Fruit fly (Drosophila melanogaster) whole organism, embryonic: ENCODE results near the gene Gr39a.

Experiments
- B-H2 ChIP-seq: fragments of 200-800 bp; sonication (Bioruptor generic); optimal IDR thresholded peaks from 2 replicates; lab custom pipeline; 2018; ENCODE audit warnings: missing biosample characterization, mild to moderate bottlenecking, missing genetic modification characterization
- CG1024 ChIP-seq: fragments of 200-800 bp; sonication (Bioruptor generic); IDR thresholded peaks from 2 replicates; pipeline ENCODE4 v1.3.6; 2022; ENCODE audit warnings: missing biosample characterization, missing genetic modification characterization
- CG11398 ChIP-seq: fragments of 200-800 bp; sonication (Bioruptor generic); optimal IDR thresholded peaks from 2 replicates; lab custom pipeline; 2016; ENCODE audit warnings: missing biosample characterization, missing genetic modification characterization
- CG11504 ChIP-seq: fragments of 200-800 bp; sonication (Bioruptor generic); optimal IDR thresholded peaks from 3 replicates; lab custom pipeline; 2019; ENCODE audit warnings: missing biosample characterization, mild to moderate bottlenecking, missing genetic modification characterization, moderate library complexity
- CG11560 ChIP-seq: fragments of 200-800 bp; sonication (Bioruptor generic); IDR thresholded peaks from 3 replicates; pipeline ENCODE4 v1.3.6; 2022; ENCODE audit warnings: missing biosample characterization, missing genetic modification characterization
- CG12219 ChIP-seq: fragments of 200-800 bp; sonication (Bioruptor generic); optimal IDR thresholded peaks from 3 replicates; lab custom pipeline; 2018; ENCODE audit warnings: missing biosample characterization, mild to moderate bottlenecking, missing genetic modification characterization
- CG12659 ChIP-seq: fragments of 200-800 bp; sonication (Bioruptor generic); optimal IDR thresholded peaks from 3 replicates; lab custom pipeline; 2017; ENCODE audit warnings: mild to moderate bottlenecking, missing biosample characterization, missing genetic modification reagents, missing genetic modification characterization
- CG15011 ChIP-seq: fragments of 200-800 bp; sonication (Bioruptor generic); optimal IDR thresholded peaks from 3 replicates; lab custom pipeline; 2018; ENCODE audit warnings: missing biosample characterization, mild to moderate bottlenecking, missing genetic modification characterization
- CG17612 ChIP-seq: fragments of 200-800 bp; sonication (Bioruptor generic); IDR thresholded peaks from 2 replicates; pipeline ENCODE4 v1.3.6; 2022; ENCODE audit warnings: missing biosample characterization, missing genetic modification characterization
- CG2875 ChIP-seq: fragments of 200-800 bp; sonication (Bioruptor generic); optimal IDR thresholded peaks from 2 replicates; lab custom pipeline; 2017; ENCODE audit warnings: missing biosample characterization, mild to moderate bottlenecking, missing genetic modification characterization, missing genetic modification reagents
- CG3407 ChIP-seq: fragments of 200-800 bp; sonication (Bioruptor generic); optimal IDR thresholded peaks from 2 replicates; lab custom pipeline; 2018; ENCODE audit warnings: missing biosample characterization, mild to moderate bottlenecking, missing genetic modification characterization
- CG4360 ChIP-seq: fragments of 200-800 bp; sonication (Bioruptor generic); IDR thresholded peaks from 2 replicates; pipeline ENCODE4 v1.3.6; 2022; ENCODE audit warnings: missing biosample characterization, missing genetic modification characterization
- CG4424 ChIP-seq: fragments of 200-800 bp; sonication (Bioruptor generic); optimal IDR thresholded peaks from 3 replicates; lab custom pipeline; 2016; ENCODE audit warnings: missing biosample characterization, missing genetic modification characterization
- CG7556 ChIP-seq: fragments of 200-800 bp; sonication (Bioruptor generic); optimal IDR thresholded peaks from 2 replicates; lab custom pipeline; 2017; ENCODE audit warnings: missing biosample characterization, mild to moderate bottlenecking, missing genetic modification characterization
- CG7786 ChIP-seq: fragments of 200-800 bp; sonication (Bioruptor generic); optimal IDR thresholded peaks from 2 replicates; lab custom pipeline; 2016; ENCODE audit warnings: missing biosample characterization, missing genetic modification characterization
- CG8290 ChIP-seq, 3 experiments: fragments of 200-800 bp; sonication (Bioruptor generic); optimal IDR thresholded peaks; 2 replicates each; lab custom pipeline; 2016 to 2019; ENCODE audit warnings: missing biosample characterization in 3 of 3, missing genetic modification characterization in 3 of 3, mild to moderate bottlenecking in 2 of 3, moderate library complexity in 1 of 3
- CG8944 ChIP-seq: fragments of 200-800 bp; sonication (Bioruptor generic); optimal IDR thresholded peaks from 3 replicates; lab custom pipeline; 2016; ENCODE audit warnings: missing biosample characterization, missing genetic modification characterization
- D ChIP-seq, 2 experiments: fragments of 200-800 bp in 1 of 2; fragments of >200 bp in 1 of 2; sonication (Bioruptor generic) in 1 of 2; optimal IDR thresholded peaks; 2 replicates in 1 of 2; 3 replicates in 1 of 2; lab custom pipeline; 2017; ENCODE audit warnings: mild to moderate bottlenecking in 1 of 2, missing biosample characterization in 1 of 2, missing genetic modification characterization in 1 of 2, missing genetic modification reagents in 1 of 2
- Dref ChIP-seq: fragments of 200-800 bp; sonication (Bioruptor generic); IDR thresholded peaks from 2 replicates; pipeline ENCODE4 v1.3.6; 2022; ENCODE audit warnings: missing biosample characterization, missing genetic modification characterization
- HLHmδ ChIP-seq: fragments of 200-800 bp; sonication (Bioruptor generic); optimal IDR thresholded peaks from 2 replicates; lab custom pipeline; 2018; ENCODE audit warnings: missing biosample characterization, mild to moderate bottlenecking, missing genetic modification characterization, moderate library complexity
- HmgZ ChIP-seq: fragments of 200-800 bp; sonication (Bioruptor generic); optimal IDR thresholded peaks from 2 replicates; lab custom pipeline; 2018; ENCODE audit warnings: missing biosample characterization, mild to moderate bottlenecking, missing genetic modification characterization
- Hr39 ChIP-seq: fragments of >200 bp; optimal IDR thresholded peaks from 2 replicates; lab custom pipeline; 2017
- Meics ChIP-seq: fragments of 200-800 bp; sonication (Bioruptor generic); optimal IDR thresholded peaks from 2 replicates; lab custom pipeline; 2017; ENCODE audit warnings: missing biosample characterization, mild to moderate bottlenecking, missing genetic modification characterization
- Nf-YA ChIP-seq: fragments of 200-800 bp; sonication (Bioruptor generic); IDR thresholded peaks from 2 replicates; pipeline ENCODE4 v1.3.6; 2022; ENCODE audit warnings: missing biosample characterization, missing genetic modification characterization
- Oaz ChIP-seq: fragments of 200-800 bp; sonication (Bioruptor generic); IDR thresholded peaks from 2 replicates; pipeline ENCODE4 v1.3.6; 2022; ENCODE audit warnings: missing biosample characterization, missing genetic modification characterization
- Stat92E ChIP-seq, 3 experiments: fragments of >200 bp in 2 of 3; fragments of 200-800 bp in 1 of 3; sonication (Bioruptor generic) in 1 of 3; optimal IDR thresholded peaks; 2 replicates each; lab custom pipeline; 2017 to 2019; ENCODE audit warnings: missing biosample characterization in 3 of 3, missing genetic modification characterization in 3 of 3, mild to moderate bottlenecking in 1 of 3, moderate library complexity in 1 of 3
- Vsx1 ChIP-seq: fragments of 200-800 bp; sonication (Bioruptor generic); optimal IDR thresholded peaks from 2 replicates; lab custom pipeline; 2017; ENCODE audit warnings: missing biosample characterization, mild to moderate bottlenecking, missing genetic modification characterization, missing genetic modification reagents
- Xrp1 ChIP-seq: fragments of 200-800 bp; sonication (Bioruptor generic); IDR thresholded peaks from 2 replicates; pipeline ENCODE4 v1.3.6; 2022; ENCODE audit warnings: missing biosample characterization, missing genetic modification characterization
- ab ChIP-seq: fragments of 200-800 bp; sonication (Bioruptor generic); optimal IDR thresholded peaks from 2 replicates; lab custom pipeline; 2016; ENCODE audit warnings: missing biosample characterization, missing genetic modification characterization
- ase ChIP-seq: fragments of 200-800 bp; sonication (Bioruptor generic); IDR thresholded peaks from 3 replicates; pipeline ENCODE4 v1.3.6; 2022; ENCODE audit warnings: missing biosample characterization, missing genetic modification characterization
- bbx ChIP-seq: fragments of 200-800 bp; sonication (Bioruptor generic); IDR thresholded peaks from 2 replicates; pipeline ENCODE4 v1.3.6; 2022; ENCODE audit warnings: missing biosample characterization, missing genetic modification characterization; ENCODE audit not compliant: partially characterized antibody
- cg ChIP-seq: fragments of 200-800 bp; sonication (Bioruptor generic); optimal IDR thresholded peaks from 3 replicates; lab custom pipeline; 2019; ENCODE audit warnings: missing biosample characterization, mild to moderate bottlenecking, missing genetic modification characterization, moderate library complexity
- chn ChIP-seq: fragments of 200-800 bp; sonication (Bioruptor generic); optimal IDR thresholded peaks from 2 replicates; lab custom pipeline; 2016; ENCODE audit warnings: missing biosample characterization, missing genetic modification characterization
- da ChIP-seq: fragments of 200-800 bp; sonication (Bioruptor generic); optimal IDR thresholded peaks from 2 replicates; lab custom pipeline; 2016; ENCODE audit warnings: missing biosample characterization, missing genetic modification characterization
- dmrt99B ChIP-seq: fragments of 200-800 bp; sonication (Bioruptor generic); optimal IDR thresholded peaks from 2 replicates; lab custom pipeline; 2018; ENCODE audit warnings: missing biosample characterization, mild to moderate bottlenecking, missing genetic modification characterization, moderate library complexity
- ewg ChIP-seq: fragments of 200-800 bp; sonication (Bioruptor generic); optimal IDR thresholded peaks from 3 replicates; lab custom pipeline; 2017; ENCODE audit warnings: mild to moderate bottlenecking, missing biosample characterization, missing genetic modification reagents, missing genetic modification characterization
- exex ChIP-seq: fragments of 200-800 bp; sonication (Bioruptor generic); optimal IDR thresholded peaks from 4 replicates; lab custom pipeline; 2018; ENCODE audit warnings: missing biosample characterization, mild to moderate bottlenecking, missing genetic modification characterization, moderate library complexity
- gsb ChIP-seq: fragments of 200-800 bp; sonication (Bioruptor generic); IDR thresholded peaks from 2 replicates; pipeline ENCODE4 v1.3.6; 2022; ENCODE audit warnings: missing biosample characterization, missing genetic modification characterization
- gsb-n ChIP-seq: fragments of 200-800 bp; sonication (Bioruptor generic); optimal IDR thresholded peaks from 3 replicates; lab custom pipeline; 2018; ENCODE audit warnings: missing biosample characterization, mild to moderate bottlenecking, missing genetic modification characterization
- jing ChIP-seq: fragments of 200-800 bp; sonication (Bioruptor generic); optimal IDR thresholded peaks from 2 replicates; lab custom pipeline; 2018; ENCODE audit warnings: missing biosample characterization, mild to moderate bottlenecking, missing genetic modification characterization
- klu ChIP-seq: fragments of 200-800 bp; sonication (Bioruptor generic); IDR thresholded peaks from 2 replicates; pipeline ENCODE4 v1.3.6; 2022; ENCODE audit warnings: missing biosample characterization, missing genetic modification characterization
- maf-S ChIP-seq: fragments of 200-800 bp; sonication (Bioruptor generic); optimal IDR thresholded peaks from 2 replicates; lab custom pipeline; 2016; ENCODE audit warnings: missing biosample characterization, missing genetic modification characterization
- otp ChIP-seq: fragments of 200-800 bp; sonication (Bioruptor generic); IDR thresholded peaks from 3 replicates; pipeline ENCODE4, ENCODE4 v1.3.6; 2022; ENCODE audit warnings: missing biosample characterization, missing genetic modification characterization
- peb ChIP-seq: fragments of 200-800 bp; sonication (Bioruptor generic); IDR thresholded peaks from 2 replicates; pipeline ENCODE4 v1.3.6; 2022; ENCODE audit warnings: missing biosample characterization, missing genetic modification characterization
- pros ChIP-seq: fragments of 200-800 bp; sonication (Bioruptor generic); optimal IDR thresholded peaks from 3 replicates; lab custom pipeline; 2019; ENCODE audit warnings: missing biosample characterization, mild to moderate bottlenecking, missing genetic modification characterization, moderate library complexity
- psq ChIP-seq: fragments of 200-800 bp; sonication (Bioruptor generic); optimal IDR thresholded peaks from 2 replicates; lab custom pipeline; 2017; ENCODE audit warnings: missing biosample characterization, missing genetic modification characterization
- sens ChIP-seq: fragments of 200-800 bp; sonication (Bioruptor generic); peaks from one replicate; lab custom pipeline; 2016; ENCODE audit warnings: missing biosample characterization, missing genetic modification characterization
- tap ChIP-seq: fragments of 200-800 bp; optimal IDR thresholded peaks from 3 replicates; lab custom pipeline; 2019; ENCODE audit warnings: missing biosample characterization, mild to moderate bottlenecking, missing genetic modification characterization, moderate library complexity
- tin ChIP-seq: fragments of 200-800 bp; sonication (Bioruptor generic); optimal IDR thresholded peaks from 3 replicates; lab custom pipeline; 2016; ENCODE audit warnings: missing biosample characterization, missing genetic modification characterization
- unpg ChIP-seq: fragments of 200-800 bp; sonication (Bioruptor generic); optimal IDR thresholded peaks from 3 replicates; lab custom pipeline; 2018; ENCODE audit warnings: missing biosample characterization, mild to moderate bottlenecking, missing genetic modification characterization, moderate library complexity
- vfl ChIP-seq: fragments of 200-800 bp; sonication (Bioruptor generic); optimal IDR thresholded peaks from 2 replicates; lab custom pipeline; 2016; ENCODE audit warnings: missing biosample characterization, missing genetic modification characterization

Gene Gr39a

dm6 chr2L:21262832-21263231 lies 27.7 kb upstream of the Gr39a start, which contains the start of gene CG8671:
CG8671 (plus strand) TSS chr2L:21262956.
- TF ChIP-seq exex = no peak
- no peak for TF ChIP-seq pros
- no peak for TF ChIP-seq ab (GFP tag; lab: Kevin White, UChicago)
- no peak for TF ChIP-seq CG2875 (GFP tag; lab: Kevin White, UChicago)
- no peak for TF ChIP-seq D (optimal IDR thresholded peaks at IDR 0.05; lab: Kevin White, UChicago)
- no peak for TF ChIP-seq D (GFP tag; optimal IDR thresholded peaks at IDR 0.05; lab: Kevin White, UChicago)
- no peak for TF ChIP-seq jing (GFP tag; lab: Kevin White, UChicago)
- TF ChIP-seq CG7556 = no peak
- TF ChIP-seq bbx = 0 out of 2 replicates have a peak, but pooled peaks have one; percentile 43
- no peak for TF ChIP-seq CG4360 (GFP tag; lab: Robert Waterston, UW)
- no peak for TF ChIP-seq CG15011
- TF ChIP-seq dmrt99B = no peak
- TF ChIP-seq Stat92E (GFP tag; optimal IDR thresholded peaks at IDR 0.05; lab: Kevin White, UChicago) = no peak
- no peak for TF ChIP-seq cg
- no peak for TF ChIP-seq tap (tag; lab: Kevin White, UChicago)
- TF ChIP-seq Nf-YA = no peak
- TF ChIP-seq CG1024 (GFP tag; lab: Robert Waterston, UW) = 0 out of 2 replicates have a peak, but pooled peaks have one; percentile 5
- peak; percentile 86 for TF ChIP-seq sens (GFP tag; lab: Kevin White, UChicago)
- TF ChIP-seq peb (GFP tag; lab: Robert Waterston, UW) = no peak
- no peak for TF ChIP-seq CG3407 (GFP tag; lab: Kevin White, UChicago)
- TF ChIP-seq otp (GFP tag; lab: Robert Waterston, UW) = no peak
- TF ChIP-seq maf-S (GFP tag; lab: Kevin White, UChicago) = no peak
- no peak for TF ChIP-seq chn (GFP tag; lab: Kevin White, UChicago)
- no peak for TF ChIP-seq CG8944 (GFP tag; lab: Kevin White, UChicago)
- no peak for TF ChIP-seq HLHmδ (GFP tag; lab: Kevin White, UChicago)
- peak; percentile 17 for TF ChIP-seq unpg
- no peak for TF ChIP-seq CG11560 (tag; lab: Robert Waterston, UW)
- TF ChIP-seq CG8290 (GFP tag; optimal IDR thresholded peaks at IDR 0.05; lab: Kevin White, UChicago) = peak; percentile 36
- no peak for TF ChIP-seq CG8290 (tag; optimal IDR thresholded peaks at IDR 0.05; lab: Kevin White, UChicago)
- TF ChIP-seq Meics (GFP tag; lab: Kevin White, UChicago) = no peak
- TF ChIP-seq HmgZ = peak; percentile 47
- no peak for TF ChIP-seq Dref (GFP tag; lab: Robert Waterston, UW)
- no peak for TF ChIP-seq CG11398 (GFP tag; lab: Kevin White, UChicago)
- TF ChIP-seq gsb = no peak
- TF ChIP-seq gsb-n (tag; lab: Kevin White, UChicago) = no peak
- no peak for TF ChIP-seq Oaz
- no peak for TF ChIP-seq ewg (GFP tag; lab: Kevin White, UChicago)
- TF ChIP-seq psq (GFP tag; lab: Kevin White, UChicago) = no peak
- no peak for TF ChIP-seq CG11504 (tag; lab: Kevin White, UChicago)
- no peak for TF ChIP-seq CG17612 (GFP tag; lab: Robert Waterston, UW)
- TF ChIP-seq Hr39 (lab: Kevin White, UChicago) = no peak
- TF ChIP-seq CG7786 (GFP tag; lab: Kevin White, UChicago) = no peak
- no peak for TF ChIP-seq vfl (GFP tag; lab: Kevin White, UChicago)
- no peak for TF ChIP-seq B-H2 (GFP tag; lab: Kevin White, UChicago)
- peak; percentile 66 for TF ChIP-seq CG12659 (GFP tag; lab: Kevin White, UChicago)
- TF ChIP-seq CG4424 (GFP tag; lab: Kevin White, UChicago) = no peak
- no peak for TF ChIP-seq da (GFP tag; lab: Kevin White, UChicago)
- TF ChIP-seq ase (GFP tag; lab: Robert Waterston, UW) = no peak
- TF ChIP-seq tin = no peak
- peak; percentile 53 for TF ChIP-seq Vsx1 (GFP tag; lab: Kevin White, UChicago)
- no peak for TF ChIP-seq Xrp1 (GFP tag; lab: Robert Waterston, UW)
- TF ChIP-seq klu (GFP tag; lab: Robert Waterston, UW) = peak; percentile 69; the same call in 1 of the 2 replicates
- no peak for TF ChIP-seq CG12219 (GFP tag; lab: Kevin White, UChicago)
